Worm (Caenorhabditis elegans) whole organism, early embryonic: ENCODE measurements around the gene F54A3.5.

Experiments used
- B0310.2 ChIP-seq: sonication (generic microtip); optimal IDR thresholded peaks from 2 replicates; lab custom pipeline; 2016; ENCODE audit warnings: mild to moderate bottlenecking, missing genetic modification characterization, missing compliant biosample characterization
- aly-1 ChIP-seq: sonication (generic microtip); optimal IDR thresholded peaks from 2 replicates; lab custom pipeline; 2016; ENCODE audit warnings: missing genetic modification characterization, missing compliant biosample characterization
- ama-1 ChIP-seq: fragments of 150-350 bp; optimal IDR thresholded peaks from 2 replicates; lab custom pipeline; 2014
- ceh-13 ChIP-seq: fragments of 200-800 bp; sonication (Bioruptor generic); optimal IDR thresholded peaks from 2 replicates; lab custom pipeline; 2018; ENCODE audit warnings: mild to moderate bottlenecking, missing genetic modification characterization, missing compliant biosample characterization
- ceh-36 ChIP-seq: sonication (generic microtip); optimal IDR thresholded peaks from 2 replicates; lab custom pipeline; 2016; ENCODE audit warnings: missing genetic modification characterization, inconsistent platforms, missing compliant biosample characterization
- ets-7 ChIP-seq: sonication (generic microtip); optimal IDR thresholded peaks from 2 replicates; lab custom pipeline; 2016; ENCODE audit warnings: missing genotype, missing genetic modification characterization, missing compliant biosample characterization
- hmbx-1 ChIP-seq: sonication (generic microtip); optimal IDR thresholded peaks from 2 replicates; lab custom pipeline; 2016; ENCODE audit warnings: mild to moderate bottlenecking, missing genetic modification characterization, missing compliant biosample characterization
- pes-1 ChIP-seq: fragments of 200-800 bp; sonication (Bioruptor generic); IDR thresholded peaks from 2 replicates; pipeline ENCODE4 v1.3.6; 2022; ENCODE audit warnings: missing genetic modification reagents, missing genetic modification characterization, missing compliant biosample characterization
- scrt-1 ChIP-seq: fragments of 200-800 bp; sonication (Bioruptor generic); IDR thresholded peaks from 2 replicates; pipeline ENCODE4 v1.3.6; 2022; ENCODE audit warnings: missing genetic modification characterization, missing compliant biosample characterization
- sea-1 ChIP-seq: fragments of 200-800 bp; sonication (Bioruptor generic); conservative IDR thresholded peaks from 2 replicates; pipeline ENCODE4 v1.3.6; 2022; ENCODE audit warnings: missing genetic modification characterization, missing compliant biosample characterization
- tbx-37 ChIP-seq: fragments of 200-800 bp; sonication (Bioruptor generic); conservative IDR thresholded peaks from 2 replicates; pipeline ENCODE4 v1.3.6; 2022; ENCODE audit warnings: missing genetic modification reagents, missing genetic modification characterization, missing compliant biosample characterization
- tra-4 ChIP-seq: sonication (generic microtip); optimal IDR thresholded peaks from 2 replicates; lab custom pipeline; 2017; ENCODE audit warnings: missing genetic modification characterization, missing compliant biosample characterization

ce11 chrII:2202147-2202546, 23.4 kb downstream of the F54A3.5 start:
- TF ChIP-seq tra-4 (tag; lab: Kevin White, UChicago) (no peak), pes-1 (GFP tag; lab: Robert Waterston, UW) (no peak), ama-1 (lab: Kevin White, UChicago) (no peak), ceh-13 (GFP tag; lab: Kevin White, UChicago) (no peak), ceh-36 (tag; lab: Kevin White, UChicago) (no peak), sea-1 (GFP tag; lab: Robert Waterston, UW) (no peak), B0310.2 (no peak), hmbx-1 (tag; lab: Kevin White, UChicago) (no peak), scrt-1 (GFP tag; lab: Robert Waterston, UW) (no peak), tbx-37 (no peak), ets-7 (no peak), aly-1 (tag; lab: Kevin White, UChicago) (no peak)
